Fruit fly (Drosophila melanogaster): ENCODE results near the gene Syt7.
A peak's percentile ranks its signal among the peaks of the same experiment; 100 is the strongest.

Syt7 gene

dm6 chr4:314672-315266 lies 8.5 kb upstream of the Syt7 start, which contains the start of gene Rnf11:
TSS of gene Rnf11 (plus strand) at chr4:314923.
- TF ChIP-seq CG1620 (GFP tag; optimal IDR thresholded peaks at IDR 0.05) (peak; percentile 39), kay (GFP tag; ENCODE audit: borderline replicate concordance) (no peak), Mnt (GFP tag; optimal IDR thresholded peaks at IDR 0.05) (peak; percentile 11), CG7045 (GFP tag; optimal IDR thresholded peaks at IDR 0.05) (peak; percentile 12), CG11617 (GFP tag; optimal IDR thresholded peaks at IDR 0.05) (no peak), cnc (optimal IDR thresholded peaks at IDR 0.05) (no peak), Crg-1 (GFP tag; optimal IDR thresholded peaks at IDR 0.05) (no peak)

- TF ChIP-seq Clk (GFP tag; optimal IDR thresholded peaks at IDR 0.05) (no peak), CG14711 (tag; optimal IDR thresholded peaks at IDR 0.05) (peak; percentile 9), kay (GFP tag; ENCODE audit: borderline replicate concordance) (peak; percentile 65), Mnt (GFP tag; optimal IDR thresholded peaks at IDR 0.05) (no peak), CG11617 (GFP tag; optimal IDR thresholded peaks at IDR 0.05) (peak; percentile 9), cic (GFP tag; optimal IDR thresholded peaks at IDR 0.05) (no peak), bab1 (GFP tag; optimal IDR thresholded peaks at IDR 0.05) (peak; percentile 38), CG12768 (GFP tag; optimal IDR thresholded peaks at IDR 0.05) (no peak), toe (GFP tag; optimal IDR thresholded peaks at IDR 0.05) (no peak)
Observed at dm6 chr4:313696-314104, 7.4 kb upstream of the Syt7 start, which contains the start of gene Zip102B. TSS of gene Zip102B (minus strand) at chr4:314087.

dm6 chr4:310670-311069 lies 4.4 kb upstream of the Syt7 start:
- TF ChIP-seq CG1620 (GFP tag; optimal IDR thresholded peaks at IDR 0.05) (no peak), Clk (GFP tag; optimal IDR thresholded peaks at IDR 0.05) (no peak), CG12768 (GFP tag; optimal IDR thresholded peaks at IDR 0.05) (no peak), kay (GFP tag; ENCODE audit: borderline replicate concordance) (no peak), tj (GFP tag; optimal IDR thresholded peaks at IDR 0.05) (no peak), ovo (GFP tag; optimal IDR thresholded peaks at IDR 0.05) (no peak), CG33017 (tag; optimal IDR thresholded peaks at IDR 0.05) (no peak), Hr96 (GFP tag; optimal IDR thresholded peaks at IDR 0.05) (no peak), Mnt (GFP tag; optimal IDR thresholded peaks at IDR 0.05) (no peak), Crg-1 (GFP tag; optimal IDR thresholded peaks at IDR 0.05) (no peak), pad (GFP tag; optimal IDR thresholded peaks at IDR 0.05) (no peak), bab1 (GFP tag; optimal IDR thresholded peaks at IDR 0.05) (no peak), toe (GFP tag; optimal IDR thresholded peaks at IDR 0.05) (no peak), cnc (optimal IDR thresholded peaks at IDR 0.05) (no peak), CG14711 (tag; optimal IDR thresholded peaks at IDR 0.05) (no peak), CG7101 (tag; optimal IDR thresholded peaks at IDR 0.05) (no peak)

dm6 chr4:307931-308330 lies 1.6 kb upstream of the Syt7 start, which contains the start of gene Rad23:
TSS of gene Rad23 (plus strand) at chr4:308093.
- TF ChIP-seq Crg-1 (GFP tag; optimal IDR thresholded peaks at IDR 0.05) (no peak), CG7101 (tag; optimal IDR thresholded peaks at IDR 0.05) (peak; percentile 42), bab1 (GFP tag; optimal IDR thresholded peaks at IDR 0.05) (peak; percentile 76), kay (GFP tag; ENCODE audit: borderline replicate concordance) (peak; percentile 92), CG1620 (GFP tag; optimal IDR thresholded peaks at IDR 0.05) (peak; percentile 23), Mnt (GFP tag; optimal IDR thresholded peaks at IDR 0.05) (peak; percentile 23), CG12768 (GFP tag; optimal IDR thresholded peaks at IDR 0.05) (peak; percentile 6), CG5204 (GFP tag; optimal IDR thresholded peaks at IDR 0.05) (no peak), toe (GFP tag; optimal IDR thresholded peaks at IDR 0.05) (no peak)

- TF ChIP-seq CG12768 (GFP tag; optimal IDR thresholded peaks at IDR 0.05), result no peak
- TF ChIP-seq cic (GFP tag; optimal IDR thresholded peaks at IDR 0.05), result no peak
- TF ChIP-seq Clk (GFP tag; optimal IDR thresholded peaks at IDR 0.05), result no peak
- no peak for TF ChIP-seq Crg-1 (GFP tag; optimal IDR thresholded peaks at IDR 0.05)
- no peak for TF ChIP-seq Mnt (GFP tag; optimal IDR thresholded peaks at IDR 0.05)
- TF ChIP-seq CG11617 (GFP tag; optimal IDR thresholded peaks at IDR 0.05), result no peak
- no peak for TF ChIP-seq bab1 (GFP tag; optimal IDR thresholded peaks at IDR 0.05)
- no peak for TF ChIP-seq CG1620 (GFP tag; optimal IDR thresholded peaks at IDR 0.05)
- no peak for TF ChIP-seq CG7045 (GFP tag; optimal IDR thresholded peaks at IDR 0.05)
- no peak for TF ChIP-seq tj (GFP tag; optimal IDR thresholded peaks at IDR 0.05)
- TF ChIP-seq pad (GFP tag; optimal IDR thresholded peaks at IDR 0.05), result no peak
- TF ChIP-seq cnc (optimal IDR thresholded peaks at IDR 0.05), result no peak
- no peak for TF ChIP-seq ovo (GFP tag; optimal IDR thresholded peaks at IDR 0.05)
- TF ChIP-seq CG14711 (tag; optimal IDR thresholded peaks at IDR 0.05), result no peak
- no peak for TF ChIP-seq CG33017 (tag; optimal IDR thresholded peaks at IDR 0.05)
- TF ChIP-seq CG5204 (GFP tag; optimal IDR thresholded peaks at IDR 0.05), result no peak
- no peak for TF ChIP-seq kay (GFP tag; ENCODE audit: borderline replicate concordance)
- TF ChIP-seq CG7101 (tag; optimal IDR thresholded peaks at IDR 0.05), result no peak
- no peak for TF ChIP-seq Hr96 (GFP tag; optimal IDR thresholded peaks at IDR 0.05)
- no peak for TF ChIP-seq toe (GFP tag; optimal IDR thresholded peaks at IDR 0.05)
Observed at dm6 chr4:305697-306096, 584 bp downstream of the Syt7 start.

- no peak for TF ChIP-seq ovo (GFP tag; optimal IDR thresholded peaks at IDR 0.05)
- TF ChIP-seq Hr96 (GFP tag; optimal IDR thresholded peaks at IDR 0.05), result no peak
- TF ChIP-seq kay (GFP tag; ENCODE audit: borderline replicate concordance), result peak; percentile 91
- no peak for TF ChIP-seq Mnt (GFP tag; optimal IDR thresholded peaks at IDR 0.05)
Observed at dm6 chr4:292403-292802, 13.9 kb downstream of the Syt7 start.

dm6 chr4:276325-276724 lies 30.0 kb downstream of the Syt7 start, which contains the start of gene NfI:
TSS of gene NfI (minus strand) at chr4:276369.
- TF ChIP-seq pad (GFP tag; optimal IDR thresholded peaks at IDR 0.05) (no peak), cic (GFP tag; optimal IDR thresholded peaks at IDR 0.05) (no peak), Mnt (GFP tag; optimal IDR thresholded peaks at IDR 0.05) (no peak), CG12768 (GFP tag; optimal IDR thresholded peaks at IDR 0.05) (no peak), bab1 (GFP tag; optimal IDR thresholded peaks at IDR 0.05) (no peak)
